Worm (Caenorhabditis elegans) whole organism, midembryonic: ENCODE measurements around the gene nspc-4.

Experiments
- cog-1 ChIP-seq: sonication (generic microtip); optimal IDR thresholded peaks from 2 replicates; lab custom pipeline; 2016; ENCODE audit warnings: missing genetic modification characterization, missing compliant biosample characterization
- ztf-23 ChIP-seq: fragments of 200-800 bp; sonication (Bioruptor generic); IDR thresholded peaks from 2 replicates; pipeline ENCODE4 v1.3.6; 2022; ENCODE audit warnings: missing genetic modification reagents, missing genetic modification characterization, missing compliant biosample characterization
- ztf-29 ChIP-seq: fragments of 200-800 bp; sonication (Bioruptor generic); IDR thresholded peaks from 2 replicates; pipeline ENCODE4 v1.3.6; 2022; ENCODE audit warnings: missing genetic modification reagents, missing genetic modification characterization, missing compliant biosample characterization

DNA sequence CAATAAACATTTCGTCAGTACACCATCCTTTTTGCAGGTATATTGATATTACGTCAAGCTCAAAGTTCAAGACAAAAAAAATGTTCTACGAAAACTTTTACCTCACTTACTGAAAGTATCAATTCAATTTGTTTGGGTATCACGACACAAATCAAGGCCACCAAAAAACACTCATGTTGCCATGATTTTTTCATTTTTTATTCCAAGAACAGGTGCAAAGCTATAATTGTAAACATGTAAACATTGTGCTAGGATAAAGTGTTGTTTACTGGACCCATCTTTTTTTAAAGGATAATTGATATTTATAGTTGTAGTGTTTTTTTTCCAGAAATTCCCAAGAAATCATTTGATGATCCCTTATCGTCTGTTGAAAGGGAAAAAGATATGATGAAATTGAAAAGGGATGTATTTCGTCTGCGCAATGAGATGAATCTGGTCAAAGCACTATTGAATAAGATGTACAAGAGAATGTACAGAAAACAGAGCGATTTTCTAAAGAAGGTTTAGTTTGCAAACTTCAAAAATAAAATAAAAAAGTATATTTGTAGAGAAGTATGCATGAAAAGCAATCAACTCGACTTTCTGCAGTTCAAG, 44.7 kb upstream of the nspc-4 start:
- no peak for TF ChIP-seq cog-1
- no peak for TF ChIP-seq ztf-23
- TF ChIP-seq ztf-29 (GFP tag; lab: Robert Waterston, UW), result no peak
